Fruit fly (Drosophila melanogaster): ENCODE data around the gene tna.
A peak's percentile ranks its signal among the peaks of the same experiment; 100 is the strongest.

The tna gene

DNA sequence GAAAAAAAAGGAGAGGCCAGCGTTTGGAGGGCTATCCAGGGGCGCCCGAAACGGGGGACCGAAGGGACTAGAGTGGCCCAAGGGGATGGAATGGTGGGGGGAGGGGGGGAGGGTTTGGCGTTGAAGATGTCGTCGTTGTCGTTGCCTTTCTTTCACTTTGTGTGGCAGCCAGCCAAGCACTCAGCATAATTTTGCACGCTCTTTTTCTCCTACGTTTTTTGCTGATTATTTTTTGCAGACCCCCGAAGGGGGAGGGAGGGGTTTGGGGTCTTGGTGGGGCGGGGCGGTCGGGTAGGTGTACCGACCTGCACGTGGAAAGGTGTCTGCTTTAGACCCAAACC, 17.8 kb downstream of the tna start (continued):
- TF ChIP-seq Hsf (GFP tag; optimal IDR thresholded peaks at IDR 0.05) (no peak), Ptx1 (GFP tag; IDR thresholded peaks at IDR 0.05) (peak; percentile 46; the same call in 1 of the 2 replicates), TFAM (GFP tag; optimal IDR thresholded peaks at IDR 0.05) (no peak), row (GFP tag; IDR thresholded peaks at IDR 0.05) (peak; percentile 35; the same call in 1 of the 3 replicates), CG9932 (GFP tag; IDR thresholded peaks at IDR 0.05) (peak; percentile 44; the same call in 1 of the 2 replicates), kni (GFP tag; optimal IDR thresholded peaks at IDR 0.05) (no peak), lmd (GFP tag; IDR thresholded peaks at IDR 0.05) (peak; percentile 8; the same call in 1 of the 2 replicates), CG7839 (tag; optimal IDR thresholded peaks at IDR 0.05) (peak; percentile 2), Poxn (GFP tag; IDR thresholded peaks at IDR 0.05) (peak; percentile 34; the same call in 1 of the 2 replicates), Dip3 (GFP tag; optimal IDR thresholded peaks at IDR 0.05) (no peak), CG1529 (GFP tag; optimal IDR thresholded peaks at IDR 0.05) (no peak), CG18262 (tag; optimal IDR thresholded peaks at IDR 0.05) (no peak), CG2199 (GFP tag; IDR thresholded peaks at IDR 0.05) (no peak), CG9727 (GFP tag; optimal IDR thresholded peaks at IDR 0.05) (no peak), sens-2 (GFP tag; IDR thresholded peaks at IDR 0.05) (peak; percentile 3; the same call in 1 of the 2 replicates), bigmax (GFP tag; optimal IDR thresholded peaks at IDR 0.05) (no peak), cg (GFP tag; optimal IDR thresholded peaks at IDR 0.05) (no peak), wor (GFP tag; IDR thresholded peaks at IDR 0.05) (no peak), crol (GFP tag; IDR thresholded peaks at IDR 0.05) (peak; percentile 98), al (GFP tag; IDR thresholded peaks at IDR 0.05) (no peak), Myb (GFP tag; optimal IDR thresholded peaks at IDR 0.05) (no peak), Bgb (GFP tag; IDR thresholded peaks at IDR 0.05; ENCODE audit: partially characterized antibody) (peak; percentile 21; the same call in 1 of the 2 replicates), Kr (GFP tag; optimal IDR thresholded peaks at IDR 0.05) (no peak), Rfx (GFP tag; IDR thresholded peaks at IDR 0.05) (peak; percentile 35; the same call in 1 of the 2 replicates)

DNA sequence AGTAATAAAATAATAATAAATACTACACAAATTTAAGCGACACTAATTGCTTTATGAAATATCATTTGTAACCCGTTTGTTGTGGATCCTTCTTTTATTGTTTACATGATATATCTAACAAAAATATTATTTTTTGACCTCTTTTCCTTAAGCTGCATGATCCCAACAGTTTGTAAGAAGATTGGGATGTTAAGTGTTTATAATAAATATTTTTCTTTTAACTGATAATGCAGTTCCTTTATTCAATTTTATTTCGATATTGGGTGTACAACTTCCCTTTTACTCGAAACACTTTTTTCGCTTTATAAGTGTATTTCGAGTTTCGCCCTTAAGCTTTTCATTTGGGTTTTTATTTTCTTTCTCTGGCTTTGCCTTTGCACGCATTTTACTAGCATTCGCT, 18.3 kb downstream of the tna start:
- TF ChIP-seq Side (GFP tag; optimal IDR thresholded peaks at IDR 0.05) = no peak
- peak; percentile 53 for TF ChIP-seq D19A (tag; optimal IDR thresholded peaks at IDR 0.05)
- TF ChIP-seq CG32767 (GFP tag; IDR thresholded peaks at IDR 0.05) = no peak
- no peak for TF ChIP-seq luna (GFP tag; optimal IDR thresholded peaks at IDR 0.05)
- TF ChIP-seq Ets97D (GFP tag; optimal IDR thresholded peaks at IDR 0.05) = no peak
- TF ChIP-seq croc (GFP tag; conservative IDR thresholded peaks at IDR 0.05) = no peak
- TF ChIP-seq pros (GFP tag; optimal IDR thresholded peaks at IDR 0.05) = no peak

- no peak for TF ChIP-seq Xbp1 (GFP tag; optimal IDR thresholded peaks at IDR 0.05)
- TF ChIP-seq Side (GFP tag; optimal IDR thresholded peaks at IDR 0.05) = no peak
- 0 out of 2 replicates have a peak, but pooled peaks have one; percentile 11 for TF ChIP-seq lmd (GFP tag; IDR thresholded peaks at IDR 0.05)
- peak; percentile 47 for TF ChIP-seq abd-A (tag; optimal IDR thresholded peaks at IDR 0.05)
- no peak for TF ChIP-seq D (optimal IDR thresholded peaks at IDR 0.05)
- TF ChIP-seq D (GFP tag; optimal IDR thresholded peaks at IDR 0.05) = no peak
- no peak for TF ChIP-seq esg (GFP tag; conservative IDR thresholded peaks at IDR 0.05)
- TF ChIP-seq B-H2 (GFP tag; optimal IDR thresholded peaks at IDR 0.05) = no peak
- 0 out of 2 replicates have a peak, but pooled peaks have one; percentile 6 for TF ChIP-seq slbo (GFP tag; IDR thresholded peaks at IDR 0.05)
- 0 out of 2 replicates have a peak, but pooled peaks have one; percentile 17 for TF ChIP-seq vvl (GFP tag; IDR thresholded peaks at IDR 0.05)
- TF ChIP-seq Opbp (GFP tag; IDR thresholded peaks at IDR 0.05; ENCODE audit: partially characterized antibody) = no peak
- no peak for TF ChIP-seq Doc3 (GFP tag; IDR thresholded peaks at IDR 0.05; ENCODE audit: partially characterized antibody)
- no peak for TF ChIP-seq Max (GFP tag; optimal IDR thresholded peaks at IDR 0.05)
- TF ChIP-seq Hr39 (optimal IDR thresholded peaks at IDR 0.05) = peak; percentile 58
- TF ChIP-seq Drgx (GFP tag; IDR thresholded peaks at IDR 0.05) = peak; percentile 65
- TF ChIP-seq CG4360 (GFP tag; IDR thresholded peaks at IDR 0.05) = peak; percentile 87
- no peak for TF ChIP-seq CG8765 (GFP tag; IDR thresholded peaks at IDR 0.05)
- peak; percentile 7 for TF ChIP-seq CG15479 (GFP tag; optimal IDR thresholded peaks at IDR 0.05)
- TF ChIP-seq ara (GFP tag; IDR thresholded peaks at IDR 0.05) = no peak
- no peak for TF ChIP-seq CG10147 (GFP tag; optimal IDR thresholded peaks at IDR 0.05)
- TF ChIP-seq ato (GFP tag; IDR thresholded peaks at IDR 0.05; ENCODE audit: partially characterized antibody) = 0 out of 2 replicates have a peak, but pooled peaks have one; percentile 16
- peak; percentile 53 for TF ChIP-seq CG1832 (GFP tag; optimal IDR thresholded peaks at IDR 0.05)
Measured at dm6 chr3L:10854026-10854425, 18.7 kb downstream of the tna start.

Measured in whole organism, embryonic.